Fruit fly (Drosophila melanogaster) whole organism, embryonic: ENCODE data around the gene Gr63a.

Source experiments
- Antp ChIP-seq: fragments of 200-800 bp; sonication (Bioruptor generic); optimal IDR thresholded peaks from 3 replicates; lab custom pipeline; 2016; ENCODE audit warnings: missing biosample characterization, missing genetic modification characterization
- Atf3 ChIP-seq: fragments of 200-800 bp; sonication (Bioruptor generic); optimal IDR thresholded peaks from 3 replicates; lab custom pipeline; 2016; ENCODE audit warnings: missing biosample characterization, missing genetic modification characterization
- Bteb2 ChIP-seq: fragments of 200-800 bp; sonication (Bioruptor generic); optimal IDR thresholded peaks from 2 replicates; lab custom pipeline; 2016; ENCODE audit warnings: missing biosample characterization, missing genetic modification characterization
- CG10274 ChIP-seq: fragments of 200-800 bp; sonication (Bioruptor generic); optimal IDR thresholded peaks from 3 replicates; lab custom pipeline; 2017; ENCODE audit warnings: missing biosample characterization, mild to moderate bottlenecking, missing genetic modification characterization
- CG10366 ChIP-seq: fragments of 200-800 bp; sonication (Bioruptor generic); IDR thresholded peaks from 2 replicates; pipeline ENCODE4 v1.3.6; 2022; ENCODE audit warnings: missing biosample characterization, missing genetic modification characterization
- CG11398 ChIP-seq: fragments of 200-800 bp; sonication (Bioruptor generic); optimal IDR thresholded peaks from 2 replicates; lab custom pipeline; 2016; ENCODE audit warnings: missing biosample characterization, missing genetic modification characterization
- CG12942 ChIP-seq: fragments of 200-800 bp; sonication (Bioruptor generic); optimal IDR thresholded peaks from 3 replicates; lab custom pipeline; 2016; ENCODE audit warnings: missing biosample characterization, missing genetic modification characterization
- CG13424 ChIP-seq: fragments of 200-800 bp; sonication (Bioruptor generic); optimal IDR thresholded peaks from 2 replicates; lab custom pipeline; 2019; ENCODE audit warnings: missing biosample characterization, mild to moderate bottlenecking, missing genetic modification characterization, moderate library complexity
- CG17385 ChIP-seq: fragments of 200-800 bp; sonication (Bioruptor generic); optimal IDR thresholded peaks from 3 replicates; lab custom pipeline; 2018; ENCODE audit warnings: missing biosample characterization, mild to moderate bottlenecking, missing genetic modification characterization
- CG17912 ChIP-seq: fragments of 200-800 bp; sonication (Bioruptor generic); optimal IDR thresholded peaks from 2 replicates; lab custom pipeline; 2018; ENCODE audit warnings: missing biosample characterization, mild to moderate bottlenecking, missing genetic modification characterization
- CG2875 ChIP-seq: fragments of 200-800 bp; sonication (Bioruptor generic); optimal IDR thresholded peaks from 2 replicates; lab custom pipeline; 2017; ENCODE audit warnings: missing biosample characterization, mild to moderate bottlenecking, missing genetic modification characterization, missing genetic modification reagents
- CG33557 ChIP-seq: fragments of 200-800 bp; sonication (Bioruptor generic); optimal IDR thresholded peaks from 2 replicates; lab custom pipeline; 2019; ENCODE audit warnings: missing biosample characterization, mild to moderate bottlenecking, missing genetic modification characterization, moderate library complexity
- CG4404 ChIP-seq: fragments of 200-800 bp; sonication (Bioruptor generic); IDR thresholded peaks from 2 replicates; pipeline ENCODE4 v1.3.6; 2022; ENCODE audit warnings: missing biosample characterization, missing genetic modification characterization
- CG5180 ChIP-seq: fragments of 200-800 bp; sonication (Bioruptor generic); optimal IDR thresholded peaks from 3 replicates; lab custom pipeline; 2017; ENCODE audit warnings: missing biosample characterization, missing genetic modification characterization, mild to moderate bottlenecking, moderate library complexity, missing genetic modification reagents
- CG9437 ChIP-seq: fragments of 200-800 bp; sonication (Bioruptor generic); optimal IDR thresholded peaks from 2 replicates; lab custom pipeline; 2018; ENCODE audit warnings: missing biosample characterization, mild to moderate bottlenecking, missing genetic modification characterization
- CG9797 ChIP-seq: fragments of 200-800 bp; sonication (Bioruptor generic); optimal IDR thresholded peaks from 3 replicates; lab custom pipeline; 2018; ENCODE audit warnings: missing biosample characterization, mild to moderate bottlenecking, missing genetic modification characterization
- CG9817 ChIP-seq: fragments of 200-800 bp; sonication (Bioruptor generic); optimal IDR thresholded peaks from 2 replicates; lab custom pipeline; 2018; ENCODE audit warnings: missing biosample characterization, mild to moderate bottlenecking, missing genetic modification characterization, moderate library complexity
- CG9876 ChIP-seq: fragments of 200-800 bp; sonication (Bioruptor generic); optimal IDR thresholded peaks from 2 replicates; lab custom pipeline; 2016; ENCODE audit warnings: missing biosample characterization, missing genetic modification characterization
- CkIIα-i1 ChIP-seq: fragments of 200-800 bp; sonication (Bioruptor generic); IDR thresholded peaks from 2 replicates; pipeline ENCODE4 v1.3.6; 2022; ENCODE audit warnings: missing biosample characterization, missing genetic modification characterization
- CrebB ChIP-seq: fragments of 200-800 bp; sonication (Bioruptor generic); optimal IDR thresholded peaks from 3 replicates; lab custom pipeline; 2018; ENCODE audit warnings: missing biosample characterization, mild to moderate bottlenecking, missing genetic modification characterization
- E2f1 ChIP-seq: fragments of 200-800 bp; sonication (Bioruptor generic); IDR thresholded peaks from 2 replicates; pipeline ENCODE4 v1.3.6; 2022; ENCODE audit warnings: missing biosample characterization, missing genetic modification characterization
- Hr3 ChIP-seq: fragments of 200-800 bp; sonication (Bioruptor generic); optimal IDR thresholded peaks from 3 replicates; lab custom pipeline; 2016; ENCODE audit warnings: missing biosample characterization, missing genetic modification characterization
- Jarid2 ChIP-seq: fragments of 200-800 bp; sonication (Bioruptor generic); optimal IDR thresholded peaks from 3 replicates; lab custom pipeline; 2017; ENCODE audit warnings: mild to moderate bottlenecking, missing biosample characterization, missing genetic modification reagents, missing genetic modification characterization
- Mad ChIP-seq: fragments of 200-800 bp; sonication (Bioruptor generic); optimal IDR thresholded peaks from 2 replicates; lab custom pipeline; 2016; ENCODE audit warnings: missing biosample characterization, missing genetic modification characterization
- Mes4 ChIP-seq: fragments of 200-800 bp; sonication (Bioruptor generic); optimal IDR thresholded peaks from 2 replicates; lab custom pipeline; 2016; ENCODE audit warnings: missing biosample characterization, missing genetic modification characterization
- NFAT ChIP-seq: fragments of 200-800 bp; sonication (Bioruptor generic); IDR thresholded peaks from 2 replicates; pipeline ENCODE4 v1.3.6; 2022; ENCODE audit warnings: missing biosample characterization, missing genetic modification characterization
- Oli ChIP-seq: fragments of 200-800 bp; sonication (Bioruptor generic); optimal IDR thresholded peaks from 2 replicates; lab custom pipeline; 2018; ENCODE audit warnings: missing biosample characterization, mild to moderate bottlenecking, missing genetic modification characterization, moderate library complexity
- Stat92E ChIP-seq, 3 experiments: fragments of >200 bp in 2 of 3; fragments of 200-800 bp in 1 of 3; sonication (Bioruptor generic) in 1 of 3; optimal IDR thresholded peaks; 2 replicates each; lab custom pipeline; 2017 to 2019; ENCODE audit warnings: missing biosample characterization in 3 of 3, missing genetic modification characterization in 3 of 3, mild to moderate bottlenecking in 1 of 3, moderate library complexity in 1 of 3
- YL-1 ChIP-seq: fragments of 200-800 bp; sonication (Bioruptor generic); optimal IDR thresholded peaks from 3 replicates; lab custom pipeline; 2017; ENCODE audit warnings: missing biosample characterization, mild to moderate bottlenecking, missing genetic modification characterization
- az2 ChIP-seq: fragments of 200-800 bp; sonication (Bioruptor generic); optimal IDR thresholded peaks from 3 replicates; lab custom pipeline; 2016; ENCODE audit warnings: missing biosample characterization, missing genetic modification characterization
- corto ChIP-seq: fragments of 200-800 bp; sonication (Bioruptor generic); optimal IDR thresholded peaks from 2 replicates; lab custom pipeline; 2016; ENCODE audit warnings: missing biosample characterization, mild to moderate bottlenecking, missing genetic modification characterization, moderate library complexity
- dmrt99B ChIP-seq: fragments of 200-800 bp; sonication (Bioruptor generic); optimal IDR thresholded peaks from 2 replicates; lab custom pipeline; 2018; ENCODE audit warnings: missing biosample characterization, mild to moderate bottlenecking, missing genetic modification characterization, moderate library complexity
- gsb-n ChIP-seq: fragments of 200-800 bp; sonication (Bioruptor generic); optimal IDR thresholded peaks from 3 replicates; lab custom pipeline; 2018; ENCODE audit warnings: missing biosample characterization, mild to moderate bottlenecking, missing genetic modification characterization
- ham ChIP-seq: fragments of 200-800 bp; sonication (Bioruptor generic); IDR thresholded peaks from 2 replicates; pipeline ENCODE4 v1.3.6; 2022; ENCODE audit warnings: missing biosample characterization, missing genetic modification characterization
- her ChIP-seq: fragments of 200-800 bp; sonication (Bioruptor generic); optimal IDR thresholded peaks from 2 replicates; lab custom pipeline; 2016; ENCODE audit warnings: missing biosample characterization, missing genetic modification characterization
- p53 ChIP-seq: fragments of 200-800 bp; sonication (Bioruptor generic); optimal IDR thresholded peaks from 2 replicates; lab custom pipeline; 2016; ENCODE audit warnings: missing biosample characterization, missing genetic modification characterization
- pnt ChIP-seq: fragments of 200-800 bp; sonication (Bioruptor generic); optimal IDR thresholded peaks from 3 replicates; lab custom pipeline; 2016; ENCODE audit warnings: missing biosample characterization, missing genetic modification characterization
- prd ChIP-seq, 3 experiments: fragments of >200 bp in 2 of 3; fragments of 200-800 bp in 1 of 3; sonication (Bioruptor generic) in 1 of 3; optimal IDR thresholded peaks in 2 of 3; IDR thresholded peaks in 1 of 3; 2 replicates in 2 of 3; 3 replicates in 1 of 3; pipeline versions ENCODE4 v1.3.6 to Lab custom; 2017 to 2022; ENCODE audit warnings: missing biosample characterization in 1 of 3, missing genetic modification characterization in 1 of 3
- psq ChIP-seq: fragments of 200-800 bp; sonication (Bioruptor generic); optimal IDR thresholded peaks from 2 replicates; lab custom pipeline; 2017; ENCODE audit warnings: missing biosample characterization, missing genetic modification characterization
- ranshi ChIP-seq: fragments of 200-800 bp; sonication (Bioruptor generic); IDR thresholded peaks from 2 replicates; pipeline ENCODE4 v1.3.6; 2022; ENCODE audit warnings: missing biosample characterization, missing genetic modification characterization
- repo ChIP-seq: fragments of 200-800 bp; sonication (Bioruptor generic); optimal IDR thresholded peaks from 2 replicates; lab custom pipeline; 2016; ENCODE audit warnings: missing biosample characterization, missing genetic modification characterization
- sisA ChIP-seq: fragments of 200-800 bp; sonication (Bioruptor generic); IDR thresholded peaks from 2 replicates; pipeline ENCODE4 v1.3.6; 2022; ENCODE audit warnings: missing biosample characterization, missing genetic modification characterization
- sob ChIP-seq: fragments of 200-800 bp; sonication (Bioruptor generic); IDR thresholded peaks from 2 replicates; pipeline ENCODE4 v1.3.6; 2022; ENCODE audit warnings: missing biosample characterization, missing genetic modification characterization
- sug ChIP-seq: fragments of 200-800 bp; optimal IDR thresholded peaks from 2 replicates; lab custom pipeline; 2019; ENCODE audit warnings: missing biosample characterization, mild to moderate bottlenecking, missing genetic modification characterization, moderate library complexity
- tap ChIP-seq: fragments of 200-800 bp; optimal IDR thresholded peaks from 3 replicates; lab custom pipeline; 2019; ENCODE audit warnings: missing biosample characterization, mild to moderate bottlenecking, missing genetic modification characterization, moderate library complexity
- vvl ChIP-seq: fragments of 200-800 bp; sonication (Bioruptor generic); IDR thresholded peaks from 2 replicates; pipeline ENCODE4 v1.3.6; 2022; ENCODE audit warnings: missing biosample characterization, missing genetic modification characterization
- zen2 ChIP-seq: fragments of 200-800 bp; sonication (Bioruptor generic); IDR thresholded peaks from 3 replicates; pipeline ENCODE4 v1.3.6; 2022; ENCODE audit warnings: missing biosample characterization, missing genetic modification characterization; ENCODE audit not compliant: partially characterized antibody
- zf30C ChIP-seq: fragments of 200-800 bp; sonication (Bioruptor generic); optimal IDR thresholded peaks from 3 replicates; lab custom pipeline; 2018; ENCODE audit warnings: missing biosample characterization, mild to moderate bottlenecking, missing genetic modification characterization

The Gr63a gene

dm6 chr3L:3852842-3853241 lies 43.6 kb downstream of the Gr63a start (continued):
- TF ChIP-seq zen2 (no peak), CG17385 (GFP tag; lab: Kevin White, UChicago) (peak; percentile 46), CG9817 (tag; lab: Kevin White, UChicago) (peak; percentile 10), Hr3 (GFP tag; lab: Kevin White, UChicago) (peak; percentile 18), CG5180 (GFP tag; lab: Kevin White, UChicago) (no peak), E2f1 (peak; percentile 14; the same call in 1 of the 2 replicates), gsb-n (tag; lab: Kevin White, UChicago) (peak; percentile 62), zf30C (GFP tag; lab: Kevin White, UChicago) (no peak), CG9876 (GFP tag; lab: Kevin White, UChicago) (no peak), CG12942 (GFP tag; lab: Kevin White, UChicago) (peak; percentile 40), CG2875 (GFP tag; lab: Kevin White, UChicago) (no peak), tap (tag; lab: Kevin White, UChicago) (no peak), psq (no peak), CG9437 (GFP tag; lab: Kevin White, UChicago) (peak; percentile 2), Atf3 (GFP tag; lab: Kevin White, UChicago) (peak; percentile 21), YL-1 (GFP tag; lab: Kevin White, UChicago) (no peak), CG9797 (GFP tag; lab: Kevin White, UChicago) (no peak), sug (tag; lab: Kevin White, UChicago) (no peak), Mes4 (GFP tag; lab: Kevin White, UChicago) (peak; percentile 55), CG10274 (no peak), ranshi (GFP tag; lab: Robert Waterston, UW) (peak; percentile 30; the same call in 1 of the 2 replicates), Mad (GFP tag; lab: Kevin White, UChicago) (peak; percentile 35), Stat92E (GFP tag; optimal IDR thresholded peaks at IDR 0.05; lab: Kevin White, UChicago) (no peak), pnt (GFP tag; lab: Kevin White, UChicago) (peak; percentile 42), sob (GFP tag; lab: Robert Waterston, UW) (no peak; the same call in 1 of the 2 replicates), az2 (GFP tag; lab: Kevin White, UChicago) (peak; percentile 80), Antp (GFP tag; lab: Kevin White, UChicago) (peak; percentile 16), p53 (GFP tag; lab: Kevin White, UChicago) (no peak), CrebB (tag; lab: Kevin White, UChicago) (no peak), CG4404 (GFP tag; lab: Robert Waterston, UW) (peak; percentile 51), vvl (GFP tag; lab: Robert Waterston, UW) (peak; percentile 80), Oli (tag; lab: Kevin White, UChicago) (peak; percentile 75), CG11398 (no peak), her (GFP tag; lab: Kevin White, UChicago) (no peak), Jarid2 (no peak), repo (GFP tag; lab: Kevin White, UChicago) (no peak), CG33557 (GFP tag; lab: Kevin White, UChicago) (peak; percentile 60), dmrt99B (tag; lab: Kevin White, UChicago) (peak; percentile 49), NFAT (GFP tag; lab: Robert Waterston, UW) (no peak), CG13424 (tag; lab: Kevin White, UChicago) (peak; percentile 71), CG17912 (GFP tag; lab: Kevin White, UChicago) (no peak), CkIIα-i1 (GFP tag; lab: Robert Waterston, UW) (no peak), CG10366 (GFP tag; lab: Robert Waterston, UW) (peak; percentile 39; the same call in 1 of the 2 replicates), ham (GFP tag; lab: Robert Waterston, UW) (no peak), prd (optimal IDR thresholded peaks at IDR 0.05; lab: Kevin White, UChicago) (no peak), prd (GFP tag; IDR thresholded peaks at IDR 0.05; lab: Robert Waterston, UW) (peak; percentile 76; the same call in 2 of the 3 replicates), corto (GFP tag; lab: Kevin White, UChicago) (no peak), sisA (GFP tag; lab: Robert Waterston, UW) (peak; percentile 79), Bteb2 (GFP tag; lab: Kevin White, UChicago) (no peak)
